Fruit fly (Drosophila melanogaster): Measurements from ENCODE around the gene CG14635.

CG14635 gene

dm6 chrX:796397-796989 is 48.1 kb upstream of the CG14635 start (continued):
- TF ChIP-seq Abd-B (GFP tag; optimal IDR thresholded peaks at IDR 0.05) (peak; percentile 10), bsh (GFP tag; optimal IDR thresholded peaks at IDR 0.05) (peak in 1 of 2 experiments; percentile 1), pros (GFP tag; optimal IDR thresholded peaks at IDR 0.05) (peak; percentile 90), CG7963 (GFP tag; IDR thresholded peaks at IDR 0.05; ENCODE audit: partially characterized antibody) (peak; percentile 92), gsb-n (tag; optimal IDR thresholded peaks at IDR 0.05) (peak; percentile 21), Jarid2 (GFP tag; optimal IDR thresholded peaks at IDR 0.05) (no peak), Xbp1 (GFP tag; optimal IDR thresholded peaks at IDR 0.05) (peak; percentile 34), onecut (GFP tag; IDR thresholded peaks at IDR 0.05) (no peak), oc (tag; optimal IDR thresholded peaks at IDR 0.05) (peak; percentile 49), CG4424 (GFP tag; optimal IDR thresholded peaks at IDR 0.05) (peak; percentile 3), kah (GFP tag; optimal IDR thresholded peaks at IDR 0.05) (peak; percentile 33), btn (GFP tag; optimal IDR thresholded peaks at IDR 0.05) (no peak), CG9437 (GFP tag; optimal IDR thresholded peaks at IDR 0.05) (no peak), CG10979 (tag; optimal IDR thresholded peaks at IDR 0.05) (peak; percentile 6), MESR4 (GFP tag; optimal IDR thresholded peaks at IDR 0.05) (peak; percentile 11), dysf (GFP tag; IDR thresholded peaks at IDR 0.05) (peak; percentile 25; the same call in 1 of the 3 replicates), CG11456 (GFP tag; IDR thresholded peaks at IDR 0.05) (peak; percentile 61; the same call in 1 of the 3 replicates), CG10462 (GFP tag; optimal IDR thresholded peaks at IDR 0.05) (peak; percentile 89), CG6813 (GFP tag; optimal IDR thresholded peaks at IDR 0.05) (no peak), zfh2 (GFP tag; optimal IDR thresholded peaks at IDR 0.05) (peak; percentile 8), HLHmδ (GFP tag; optimal IDR thresholded peaks at IDR 0.05) (peak; percentile 41), nmo (GFP tag; optimal IDR thresholded peaks at IDR 0.05) (peak; percentile 11), CG2875 (GFP tag; optimal IDR thresholded peaks at IDR 0.05) (no peak), tna (GFP tag; IDR thresholded peaks at IDR 0.05; ENCODE audit: partially characterized antibody) (peak; percentile 80), gcm (GFP tag; optimal IDR thresholded peaks at IDR 0.05) (peak; percentile 18), CG13894 (tag; optimal IDR thresholded peaks at IDR 0.05) (peak; percentile 44), B-H2 (GFP tag; optimal IDR thresholded peaks at IDR 0.05) (peak; percentile 47), Ets65A (GFP tag) (peak; percentile 50), jumu (GFP tag; optimal IDR thresholded peaks at IDR 0.05) (no peak), vfl (GFP tag; optimal IDR thresholded peaks at IDR 0.05) (peak; percentile 17), Max (GFP tag; optimal IDR thresholded peaks at IDR 0.05) (peak; percentile 38), en (GFP tag; optimal IDR thresholded peaks at IDR 0.05) (no peak), insv (GFP tag; optimal IDR thresholded peaks at IDR 0.05) (peak in 1 of 2 experiments; percentile 82), chinmo (GFP tag; IDR thresholded peaks at IDR 0.05; ENCODE audit: partially characterized antibody) (peak; percentile 96), CG14860 (GFP tag; IDR thresholded peaks at IDR 0.05; ENCODE audit: partially characterized antibody) (peak; percentile 93), TFAM (GFP tag; optimal IDR thresholded peaks at IDR 0.05) (no peak), CG2202 (tag; optimal IDR thresholded peaks at IDR 0.05) (no peak), CG3847 (GFP tag; IDR thresholded peaks at IDR 0.05) (0 out of 2 replicates have a peak, but pooled peaks have one; percentile 23), CG6791 (GFP tag; IDR thresholded peaks at IDR 0.05; ENCODE audit: partially characterized antibody) (peak; percentile 98), CG10267 (tag; optimal IDR thresholded peaks at IDR 0.05) (peak; percentile 26), CG15601 (tag; optimal IDR thresholded peaks at IDR 0.05) (peak; percentile 7), sd (tag; optimal IDR thresholded peaks at IDR 0.05) (peak; percentile 75), CoRest (tag; optimal IDR thresholded peaks at IDR 0.05) (peak; percentile 27), CG33213 (GFP tag; optimal IDR thresholded peaks at IDR 0.05) (peak; percentile 98), CG14710 (tag; optimal IDR thresholded peaks at IDR 0.05) (peak; percentile 60), Vsx1 (GFP tag; optimal IDR thresholded peaks at IDR 0.05) (no peak), CG6765 (GFP tag; optimal IDR thresholded peaks at IDR 0.05) (no peak), CG8281 (tag; optimal IDR thresholded peaks at IDR 0.05) (no peak)
